Worm (Caenorhabditis elegans) whole organism, L4 larva: ENCODE measurements around the gene pals-22.

Source experiments
- D1046.2 ChIP-seq: fragments of 200-800 bp; sonication (Bioruptor generic); IDR thresholded peaks from 2 replicates; pipeline ENCODE4 v1.3.6; 2022; ENCODE audit warnings: missing genetic modification characterization, missing compliant biosample characterization
- F10B5.3 ChIP-seq: sonication (generic microtip); optimal IDR thresholded peaks from 2 replicates; lab custom pipeline; 2016; ENCODE audit warnings: mild to moderate bottlenecking, missing genetic modification characterization, missing compliant biosample characterization
- F37D6.2 ChIP-seq: sonication (generic microtip); optimal IDR thresholded peaks from 2 replicates; lab custom pipeline; 2016; ENCODE audit warnings: mild to moderate bottlenecking, missing genetic modification characterization, missing compliant biosample characterization
- F44E2.7 ChIP-seq: fragments of 200-800 bp; sonication (Bioruptor generic); IDR thresholded peaks from 2 replicates; pipeline ENCODE4 v2.1.2; 2022; ENCODE audit warnings: missing genetic modification characterization, missing compliant biosample characterization
- F49E8.2 ChIP-seq: sonication (generic microtip); optimal IDR thresholded peaks from 2 replicates; lab custom pipeline; 2016; ENCODE audit warnings: missing compliant biosample characterization, mild to moderate bottlenecking, missing genetic modification characterization, borderline replicate concordance
- R02D3.7 ChIP-seq: fragments of 150-350 bp; sonication (generic microtip); optimal IDR thresholded peaks from 3 replicates; lab custom pipeline; 2014; ENCODE audit warnings: missing biosample characterization, missing genetic modification characterization
- T20F7.1 ChIP-seq: fragments of 200-800 bp; sonication (Bioruptor generic); optimal IDR thresholded peaks from 2 replicates; lab custom pipeline; 2018; ENCODE audit warnings: mild to moderate bottlenecking, missing genetic modification characterization, missing compliant biosample characterization
- Y105C5A.15 ChIP-seq: fragments of 200-800 bp; sonication (Bioruptor generic); IDR thresholded peaks from 2 replicates; pipeline ENCODE4 v1.3.6; 2022; ENCODE audit warnings: missing genetic modification characterization, missing compliant biosample characterization
- Y75B8A.6 ChIP-seq: fragments of 200-800 bp; sonication (Bioruptor generic); IDR thresholded peaks from 2 replicates; pipeline ENCODE4 v1.3.6; 2022; ENCODE audit warnings: missing genetic modification reagents, missing genetic modification characterization, missing compliant biosample characterization
- ZK337.2 ChIP-seq: fragments of 200-800 bp; sonication (Bioruptor generic); IDR thresholded peaks from 2 replicates; pipeline ENCODE4 v1.3.6; 2022; ENCODE audit warnings: missing genetic modification reagents, missing genetic modification characterization, missing compliant biosample characterization
- ZK546.5 ChIP-seq, 2 experiments: sonication (generic microtip); optimal IDR thresholded peaks; 2 replicates each; lab custom pipeline; 2017; ENCODE audit warnings: missing biosample characterization in 2 of 2, missing genetic modification characterization in 2 of 2
- arid-1 ChIP-seq: fragments of 200-800 bp; sonication (Bioruptor generic); conservative IDR thresholded peaks from 2 replicates; pipeline ENCODE4 v1.3.6; 2022; ENCODE audit warnings: missing genetic modification reagents, missing genetic modification characterization, missing compliant biosample characterization
- ceh-20 ChIP-seq: fragments of 200-800 bp; sonication (Bioruptor generic); IDR thresholded peaks from 2 replicates; pipeline ENCODE4 v1.3.6; 2022; ENCODE audit warnings: missing genetic modification reagents, missing genetic modification characterization, missing compliant biosample characterization
- ceh-28 ChIP-seq: fragments of 150-350 bp; optimal IDR thresholded peaks from 2 replicates; lab custom pipeline; 2014; ENCODE audit warnings: missing biosample characterization, missing genetic modification reagents, missing genetic modification characterization
- ceh-32 ChIP-seq: sonication (generic microtip); optimal IDR thresholded peaks from 2 replicates; lab custom pipeline; 2016; ENCODE audit warnings: mild to moderate bottlenecking, missing genetic modification characterization, missing compliant biosample characterization; ENCODE audit not compliant: poor library complexity
- ceh-62 ChIP-seq: sonication (generic microtip); optimal IDR thresholded peaks from 2 replicates; lab custom pipeline; 2017; ENCODE audit warnings: missing biosample characterization, missing genetic modification characterization
- ceh-82 ChIP-seq: sonication (generic microtip); optimal IDR thresholded peaks from 2 replicates; lab custom pipeline; 2017; ENCODE audit warnings: missing biosample characterization, missing genetic modification characterization
- dmd-6 ChIP-seq: fragments of 200-800 bp; sonication (Bioruptor generic); IDR thresholded peaks from 2 replicates; pipeline ENCODE4 v1.3.6; 2022; ENCODE audit warnings: missing genetic modification reagents, missing genetic modification characterization, missing compliant biosample characterization
- dpl-1 ChIP-seq: fragments of 150-350 bp; optimal IDR thresholded peaks from 2 replicates; lab custom pipeline; 2014; ENCODE audit warnings: missing biosample characterization, missing genetic modification reagents, missing genetic modification characterization
- dve-1 ChIP-seq: sonication (generic microtip); optimal IDR thresholded peaks from 2 replicates; lab custom pipeline; 2017; ENCODE audit warnings: antibody characterized with exemption, mild to moderate bottlenecking, missing genetic modification characterization, missing compliant biosample characterization; ENCODE audit not compliant: insufficient read depth
- egl-27 ChIP-seq: sonication (generic microtip); optimal IDR thresholded peaks from 3 replicates; lab custom pipeline; 2017; ENCODE audit warnings: missing biosample characterization, missing genetic modification reagents, missing genetic modification characterization
- fkh-10 ChIP-seq: fragments of 150-350 bp; optimal IDR thresholded peaks from 2 replicates; lab custom pipeline; 2014; ENCODE audit warnings: missing biosample characterization, missing genetic modification reagents, missing genetic modification characterization
- hlh-11 ChIP-seq: fragments of 200-800 bp; sonication (Bioruptor generic); optimal IDR thresholded peaks from 2 replicates; lab custom pipeline; 2018; ENCODE audit warnings: mild to moderate bottlenecking, missing genetic modification characterization, missing compliant biosample characterization
- hlh-30 ChIP-seq: sonication (generic microtip); optimal IDR thresholded peaks from 2 replicates; lab custom pipeline; 2017; ENCODE audit warnings: antibody characterized with exemption, mild to moderate bottlenecking, missing genetic modification characterization, missing compliant biosample characterization; ENCODE audit not compliant: insufficient read depth
- hmg-1.1 ChIP-seq: fragments of 200-800 bp; sonication (Bioruptor generic); IDR thresholded peaks from 2 replicates; pipeline ENCODE4 v1.3.6; 2022; ENCODE audit warnings: missing genetic modification reagents, missing genetic modification characterization, missing compliant biosample characterization
- lin-13 ChIP-seq: fragments of 150-350 bp; optimal IDR thresholded peaks from 2 replicates; lab custom pipeline; 2014; ENCODE audit warnings: missing biosample characterization, missing genetic modification reagents, missing genetic modification characterization
- lin-29 ChIP-seq: fragments of 200-800 bp; sonication (Bioruptor generic); IDR thresholded peaks from 2 replicates; pipeline ENCODE4 v1.3.6; 2022; ENCODE audit warnings: missing genetic modification reagents, missing genetic modification characterization, missing compliant biosample characterization
- lin-38 ChIP-seq: fragments of 200-800 bp; sonication (Bioruptor generic); IDR thresholded peaks from 2 replicates; pipeline ENCODE4 v1.3.6; 2022; ENCODE audit warnings: missing genetic modification reagents, missing genetic modification characterization, missing compliant biosample characterization
- lin-39 ChIP-seq: fragments of 150-350 bp; optimal IDR thresholded peaks from 2 replicates; lab custom pipeline; 2014; ENCODE audit warnings: missing biosample characterization, missing genetic modification reagents, missing genetic modification characterization
- lir-3 ChIP-seq: sonication (generic microtip); optimal IDR thresholded peaks from 2 replicates; lab custom pipeline; 2016; ENCODE audit warnings: mild to moderate bottlenecking, missing genetic modification characterization, missing compliant biosample characterization
- lsy-2 ChIP-seq, 2 experiments: fragments of 150-350 bp in 1 of 2; sonication (generic microtip) in 1 of 2; optimal IDR thresholded peaks; 2 replicates each; lab custom pipeline; 2014 to 2017; ENCODE audit warnings: missing biosample characterization in 2 of 2, missing genetic modification characterization in 2 of 2
- mep-1 ChIP-seq: fragments of 150-350 bp; sonication (generic microtip); optimal IDR thresholded peaks from 3 replicates; lab custom pipeline; 2014; ENCODE audit warnings: missing biosample characterization, missing genetic modification characterization
- mxl-2 ChIP-seq: fragments of 200-800 bp; sonication (Bioruptor generic); conservative IDR thresholded peaks from 2 replicates; pipeline ENCODE4 v1.3.6; 2022; ENCODE audit warnings: missing genetic modification reagents, missing genetic modification characterization, missing compliant biosample characterization
- mxl-3 ChIP-seq: fragments of 200-800 bp; sonication (Bioruptor generic); optimal IDR thresholded peaks from 2 replicates; lab custom pipeline; 2018; ENCODE audit warnings: mild to moderate bottlenecking, missing genetic modification characterization, missing compliant biosample characterization
- nhr-11 ChIP-seq: fragments of 150-350 bp; optimal IDR thresholded peaks from 2 replicates; lab custom pipeline; 2014; ENCODE audit warnings: missing biosample characterization, missing genetic modification characterization
- nhr-237 ChIP-seq: sonication (generic microtip); optimal IDR thresholded peaks from 2 replicates; lab custom pipeline; 2017; ENCODE audit warnings: missing biosample characterization, missing genetic modification characterization
- nhr-25 ChIP-seq: sonication (generic microtip); optimal IDR thresholded peaks from 2 replicates; lab custom pipeline; 2017; ENCODE audit warnings: missing genetic modification characterization, mild to moderate bottlenecking, missing compliant biosample characterization, antibody characterized with exemption, moderate library complexity, borderline replicate concordance; ENCODE audit not compliant: insufficient read depth
- nhr-41 ChIP-seq: fragments of 200-800 bp; sonication (Bioruptor generic); IDR thresholded peaks from 2 replicates; pipeline ENCODE4 v1.3.6; 2022; ENCODE audit warnings: missing genetic modification reagents, missing genetic modification characterization, missing compliant biosample characterization
- nhr-6 ChIP-seq: fragments of 150-350 bp; optimal IDR thresholded peaks from 2 replicates; lab custom pipeline; 2014; ENCODE audit warnings: missing biosample characterization, missing genetic modification characterization
- nhr-77 ChIP-seq: fragments of 150-350 bp; optimal IDR thresholded peaks from 2 replicates; lab custom pipeline; 2014; ENCODE audit warnings: missing biosample characterization, missing genetic modification characterization
- php-3 ChIP-seq: fragments of 200-800 bp; sonication (Bioruptor generic); IDR thresholded peaks from 2 replicates; pipeline ENCODE4 v1.3.6; 2022; ENCODE audit warnings: missing genetic modification reagents, missing genetic modification characterization, missing compliant biosample characterization
- pqm-1 ChIP-seq: sonication (generic microtip); optimal IDR thresholded peaks from 2 replicates; lab custom pipeline; 2017; ENCODE audit warnings: missing biosample characterization, missing genetic modification characterization
- saeg-2 ChIP-seq: fragments of 200-800 bp; sonication (Bioruptor generic); IDR thresholded peaks from 2 replicates; pipeline ENCODE4 v1.3.6; 2022; ENCODE audit warnings: missing genetic modification reagents, missing genetic modification characterization, missing compliant biosample characterization
- sdz-12 ChIP-seq: fragments of 200-800 bp; sonication (Bioruptor generic); optimal IDR thresholded peaks from 2 replicates; lab custom pipeline; 2018; ENCODE audit warnings: mild to moderate bottlenecking, missing genetic modification characterization, missing compliant biosample characterization
- set-16 ChIP-seq: fragments of 200-800 bp; sonication (Bioruptor generic); IDR thresholded peaks from 2 replicates; pipeline ENCODE4 v1.3.6; 2022; ENCODE audit warnings: missing genetic modification reagents, missing genetic modification characterization, missing compliant biosample characterization
- snpc-1.2 ChIP-seq: fragments of 200-800 bp; sonication (Bioruptor generic); IDR thresholded peaks from 2 replicates; pipeline ENCODE4 v1.3.6; 2022; ENCODE audit warnings: missing genetic modification reagents, missing genetic modification characterization, missing compliant biosample characterization
- tag-97 ChIP-seq: fragments of 200-800 bp; sonication (Bioruptor generic); IDR thresholded peaks from 2 replicates; pipeline ENCODE4 v1.3.6; 2022; ENCODE audit warnings: missing genetic modification characterization, missing compliant biosample characterization
- unc-39 ChIP-seq: sonication (generic microtip); optimal IDR thresholded peaks from 2 replicates; lab custom pipeline; 2017; ENCODE audit warnings: missing biosample characterization, missing genetic modification characterization
- vab-7 ChIP-seq: fragments of 200-800 bp; sonication (Bioruptor generic); IDR thresholded peaks from 2 replicates; pipeline ENCODE4 v1.3.6; 2022; ENCODE audit warnings: missing genetic modification reagents, missing genetic modification characterization, missing compliant biosample characterization
- zfp-2 ChIP-seq: sonication (generic microtip); optimal IDR thresholded peaks from 2 replicates; lab custom pipeline; 2016; ENCODE audit warnings: mild to moderate bottlenecking, missing genetic modification characterization, missing compliant biosample characterization
- zip-11 ChIP-seq: fragments of 200-800 bp; sonication (Bioruptor generic); IDR thresholded peaks from 2 replicates; pipeline ENCODE4 v1.3.6; 2022; ENCODE audit warnings: missing genetic modification characterization, missing compliant biosample characterization
- ztf-7 ChIP-seq: fragments of 150-350 bp; optimal IDR thresholded peaks from 2 replicates; lab custom pipeline; 2014; ENCODE audit warnings: missing biosample characterization, missing genetic modification characterization

pals-22 gene

ce11 chrIII:87183-87582 lies 45.0 kb upstream of the pals-22 start, which contains the start of the genes F54C4.4 and mrpl-40:
TSS of gene F54C4.4 (minus strand) at chrIII:87381.
TSS of gene mrpl-40 (plus strand) at chrIII:87559.
- TF ChIP-seq mxl-2 (no peak), dpl-1 (peak; percentile 63), ztf-7 (tag; lab: Kevin White, UChicago) (no peak), F37D6.2 (no peak), saeg-2 (GFP tag; lab: Robert Waterston, UW) (no peak), lin-38 (GFP tag; lab: Robert Waterston, UW) (peak; percentile 30), Y105C5A.15 (GFP tag; lab: Robert Waterston, UW) (no peak), mep-1 (tag; lab: Kevin White, UChicago) (peak; percentile 54), lin-39 (tag; lab: Kevin White, UChicago) (no peak), ceh-28 (tag; lab: Kevin White, UChicago) (peak; percentile 18), ceh-62 (tag; lab: Kevin White, UChicago) (no peak), nhr-6 (tag; lab: Kevin White, UChicago) (peak; percentile 83), nhr-41 (GFP tag; lab: Robert Waterston, UW) (no peak), egl-27 (tag; lab: Kevin White, UChicago) (no peak), vab-7 (GFP tag; lab: Robert Waterston, UW) (no peak), lsy-2 (tag; optimal IDR thresholded peaks at IDR 0.05; lab: Kevin White, UChicago) (peak in 1 of 2 experiments; percentile 85), ceh-20 (no peak), F10B5.3 (no peak), nhr-237 (no peak), R02D3.7 (tag; lab: Kevin White, UChicago) (peak; percentile 83), set-16 (no peak), F44E2.7 (GFP tag; lab: Robert Waterston, UW) (no peak), snpc-1.2 (no peak), hlh-30 (peak; percentile 63), ceh-82 (no peak), mxl-3 (GFP tag; lab: Kevin White, UChicago) (no peak), arid-1 (GFP tag; lab: Robert Waterston, UW) (no peak), unc-39 (no peak), Y75B8A.6 (GFP tag; lab: Robert Waterston, UW) (no peak), sdz-12 (GFP tag; lab: Kevin White, UChicago) (no peak), nhr-11 (tag; lab: Kevin White, UChicago) (peak; percentile 28), F49E8.2 (tag; lab: Kevin White, UChicago) (no peak), dve-1 (peak; percentile 81), dmd-6 (GFP tag; lab: Robert Waterston, UW) (no peak), T20F7.1 (GFP tag; lab: Kevin White, UChicago) (peak; percentile 98), zfp-2 (no peak), nhr-25 (no peak), lin-13 (GFP tag; lab: Kevin White, UChicago) (no peak), pqm-1 (tag; lab: Kevin White, UChicago) (no peak), nhr-77 (tag; lab: Kevin White, UChicago) (peak; percentile 20), lir-3 (no peak), fkh-10 (GFP tag; lab: Kevin White, UChicago) (no peak), ceh-32 (tag; lab: Kevin White, UChicago) (no peak), ZK337.2 (GFP tag; lab: Robert Waterston, UW) (no peak), lin-29 (GFP tag; lab: Robert Waterston, UW) (no peak), zip-11 (GFP tag; lab: Robert Waterston, UW) (no peak), hlh-11 (tag; lab: Kevin White, UChicago) (no peak), D1046.2 (no peak), ZK546.5 (tag; optimal IDR thresholded peaks at IDR 0.05; lab: Kevin White, UChicago) (no peak), php-3 (GFP tag; lab: Robert Waterston, UW) (no peak), hmg-1.1 (GFP tag; lab: Robert Waterston, UW) (peak; percentile 65), tag-97 (GFP tag; lab: Robert Waterston, UW) (no peak)
